Worm (Caenorhabditis elegans) whole organism, young adult: Measurements from ENCODE around the gene sft-4.

Source experiments
- B0019.2 ChIP-seq: fragments of 200-800 bp; sonication (Bioruptor generic); conservative IDR thresholded peaks from 2 replicates; pipeline ENCODE4 v1.3.6; 2022; ENCODE audit warnings: missing genetic modification reagents, missing genetic modification characterization, missing compliant biosample characterization
- C17E4.6 ChIP-seq: fragments of 200-800 bp; sonication (Bioruptor generic); IDR thresholded peaks from 2 replicates; pipeline ENCODE4 v1.3.6; 2022; ENCODE audit warnings: missing genetic modification reagents, missing genetic modification characterization, missing compliant biosample characterization
- D2030.7 ChIP-seq: fragments of 200-800 bp; sonication (Bioruptor generic); IDR thresholded peaks from 2 replicates; pipeline ENCODE4 v1.3.6; 2022; ENCODE audit warnings: missing genetic modification reagents, missing genetic modification characterization, missing compliant biosample characterization
- F23B12.7 ChIP-seq: sonication (generic microtip); optimal IDR thresholded peaks from 2 replicates; lab custom pipeline; 2017; ENCODE audit warnings: missing genetic modification characterization, mild to moderate bottlenecking, missing compliant biosample characterization, antibody characterized with exemption, moderate library complexity; ENCODE audit not compliant: insufficient read depth
- F33H1.4 ChIP-seq: fragments of 200-800 bp; sonication (Bioruptor generic); IDR thresholded peaks from 2 replicates; pipeline ENCODE4 v1.3.6; 2022; ENCODE audit warnings: missing genetic modification reagents, missing genetic modification characterization, missing compliant biosample characterization
- F37B4.10 ChIP-seq: fragments of 200-800 bp; sonication (Bioruptor generic); IDR thresholded peaks from 2 replicates; pipeline ENCODE4 v1.3.6; 2022; ENCODE audit warnings: missing genetic modification characterization, missing compliant biosample characterization
- F39B2.1 ChIP-seq: fragments of 200-800 bp; sonication (Bioruptor generic); IDR thresholded peaks from 2 replicates; pipeline ENCODE4 v1.3.6; 2022; ENCODE audit warnings: missing genetic modification reagents, missing genetic modification characterization, missing compliant biosample characterization
- F57A8.1 ChIP-seq: fragments of 200-800 bp; sonication (Bioruptor generic); optimal IDR thresholded peaks from 2 replicates; lab custom pipeline; 2018; ENCODE audit warnings: mild to moderate bottlenecking, missing genetic modification characterization, moderate library complexity, missing compliant biosample characterization
- Y53G8AR.9 ChIP-seq: fragments of 200-800 bp; sonication (Bioruptor generic); conservative IDR thresholded peaks from 2 replicates; pipeline ENCODE4 v1.3.6; 2022; ENCODE audit warnings: missing genetic modification reagents, missing genetic modification characterization, missing compliant biosample characterization
- Y56A3A.18 ChIP-seq: fragments of 200-800 bp; sonication (Bioruptor generic); IDR thresholded peaks from 2 replicates; pipeline ENCODE4 v1.3.6; 2022; ENCODE audit warnings: missing genetic modification reagents, missing genetic modification characterization, missing compliant biosample characterization
- Y67H2A.10 ChIP-seq: fragments of 200-800 bp; sonication (Bioruptor generic); conservative IDR thresholded peaks from 2 replicates; pipeline ENCODE4 v1.3.6; 2022; ENCODE audit warnings: missing genetic modification reagents, missing genetic modification characterization, missing compliant biosample characterization
- akir-1 ChIP-seq: fragments of 200-800 bp; sonication (Bioruptor generic); optimal IDR thresholded peaks from 2 replicates; lab custom pipeline; 2018; ENCODE audit warnings: mild to moderate bottlenecking, missing genetic modification characterization, moderate library complexity, missing compliant biosample characterization
- aptf-3 ChIP-seq: fragments of 200-800 bp; sonication (Bioruptor generic); IDR thresholded peaks from 2 replicates; pipeline ENCODE4 v1.3.6; 2022; ENCODE audit warnings: missing genetic modification characterization, missing compliant biosample characterization
- atf-7 ChIP-seq: sonication (generic microtip); optimal IDR thresholded peaks from 2 replicates; lab custom pipeline; 2017; ENCODE audit warnings: mild to moderate bottlenecking, missing genetic modification characterization, missing compliant biosample characterization
- athp-1 ChIP-seq: sonication (generic microtip); optimal IDR thresholded peaks from 2 replicates; lab custom pipeline; 2017; ENCODE audit warnings: mild to moderate bottlenecking, missing genetic modification characterization, missing compliant biosample characterization
- bed-2 ChIP-seq: fragments of 200-800 bp; sonication (Bioruptor generic); IDR thresholded peaks from 2 replicates; pipeline ENCODE4 v1.3.6; 2022; ENCODE audit warnings: missing genetic modification reagents, missing genetic modification characterization, missing compliant biosample characterization
- ceh-27 ChIP-seq: fragments of 200-800 bp; sonication (Bioruptor generic); optimal IDR thresholded peaks from 2 replicates; lab custom pipeline; 2018; ENCODE audit warnings: mild to moderate bottlenecking, missing genetic modification characterization, moderate library complexity, missing compliant biosample characterization
- ceh-58 ChIP-seq: fragments of 200-800 bp; sonication (Bioruptor generic); IDR thresholded peaks from 2 replicates; pipeline ENCODE4 v1.3.6; 2022; ENCODE audit warnings: missing genetic modification characterization, missing compliant biosample characterization
- chd-7 ChIP-seq: sonication (generic microtip); optimal IDR thresholded peaks from 2 replicates; lab custom pipeline; 2016; ENCODE audit warnings: mild to moderate bottlenecking, missing genetic modification characterization, moderate library complexity, missing compliant biosample characterization
- die-1 ChIP-seq: sonication (generic microtip); optimal IDR thresholded peaks from 2 replicates; lab custom pipeline; 2016; ENCODE audit warnings: missing genotype, mild to moderate bottlenecking, missing genetic modification characterization, missing compliant biosample characterization
- dpl-1 ChIP-seq: fragments of 150-350 bp; optimal IDR thresholded peaks from 2 replicates; lab custom pipeline; 2014; ENCODE audit warnings: missing biosample characterization, missing genetic modification reagents, missing genetic modification characterization
- efl-1 ChIP-seq: fragments of 150-350 bp; optimal IDR thresholded peaks from 2 replicates; lab custom pipeline; 2014; ENCODE audit warnings: missing biosample characterization, missing genetic modification reagents, missing genetic modification characterization
- egl-18 ChIP-seq: fragments of 200-800 bp; sonication (Bioruptor generic); IDR thresholded peaks from 2 replicates; pipeline ENCODE4 v1.3.6; 2022; ENCODE audit warnings: missing genetic modification reagents, missing genetic modification characterization, missing compliant biosample characterization
- ekl-4 ChIP-seq: fragments of 200-800 bp; sonication (Bioruptor generic); IDR thresholded peaks from 2 replicates; pipeline ENCODE4 v1.3.6; 2022; ENCODE audit warnings: missing genetic modification reagents, missing genetic modification characterization, missing compliant biosample characterization
- fkh-3 ChIP-seq: sonication (generic microtip); optimal IDR thresholded peaks from 2 replicates; lab custom pipeline; 2016; ENCODE audit warnings: mild to moderate bottlenecking, missing genetic modification characterization, missing compliant biosample characterization
- hlh-12 ChIP-seq: sonication (generic microtip); optimal IDR thresholded peaks from 2 replicates; lab custom pipeline; 2016; ENCODE audit warnings: missing genetic modification characterization, missing compliant biosample characterization
- hmg-1.2 ChIP-seq: fragments of 200-800 bp; sonication (Bioruptor generic); IDR thresholded peaks from 2 replicates; pipeline ENCODE4 v1.3.6; 2022; ENCODE audit warnings: missing genetic modification reagents, missing genetic modification characterization, missing compliant biosample characterization
- hmg-20 ChIP-seq: fragments of 200-800 bp; sonication (Bioruptor generic); IDR thresholded peaks from 2 replicates; pipeline ENCODE4 v1.3.6; 2022; ENCODE audit warnings: missing genetic modification reagents, missing genetic modification characterization, missing compliant biosample characterization
- lin-26 ChIP-seq: fragments of 200-800 bp; sonication (Bioruptor generic); IDR thresholded peaks from 2 replicates; pipeline ENCODE4 v1.3.6; 2022; ENCODE audit warnings: missing genetic modification reagents, missing genetic modification characterization, missing compliant biosample characterization
- lin-35 ChIP-seq, 3 experiments: fragments of 150-350 bp in 2 of 3; sonication (generic microtip) in 1 of 3; optimal IDR thresholded peaks; 2 replicates each; lab custom pipeline; 2014 to 2018; ENCODE audit warnings: missing biosample characterization in 3 of 3, missing genetic modification characterization in 3 of 3, missing genetic modification reagents in 3 of 3
- lin-40 ChIP-seq: sonication (generic microtip); optimal IDR thresholded peaks from 2 replicates; lab custom pipeline; 2016; ENCODE audit warnings: missing genetic modification characterization, mild to moderate bottlenecking, missing compliant biosample characterization, missing genotype, missing genetic modification reagents
- lin-54 ChIP-seq: fragments of 200-800 bp; sonication (Bioruptor generic); optimal IDR thresholded peaks from 2 replicates; lab custom pipeline; 2018; ENCODE audit warnings: mild to moderate bottlenecking, missing genetic modification characterization, missing compliant biosample characterization
- lir-1 ChIP-seq: fragments of 200-800 bp; sonication (Bioruptor generic); conservative IDR thresholded peaks from 2 replicates; pipeline ENCODE4 v1.3.6; 2022; ENCODE audit warnings: missing genetic modification reagents, missing genetic modification characterization, missing compliant biosample characterization
- madf-3 ChIP-seq: fragments of 200-800 bp; sonication (Bioruptor generic); IDR thresholded peaks from 2 replicates; pipeline ENCODE4 v1.3.6; 2022; ENCODE audit warnings: missing genetic modification reagents, missing genetic modification characterization, missing compliant biosample characterization
- madf-6 ChIP-seq: fragments of 200-800 bp; sonication (Bioruptor generic); IDR thresholded peaks from 2 replicates; pipeline ENCODE4 v1.3.6; 2022; ENCODE audit warnings: missing genetic modification reagents, missing genetic modification characterization, missing compliant biosample characterization
- mcd-1 ChIP-seq: fragments of 200-800 bp; sonication (Bioruptor generic); IDR thresholded peaks from 2 replicates; pipeline ENCODE4 v1.3.6; 2022; ENCODE audit warnings: missing genetic modification reagents, missing genetic modification characterization, missing compliant biosample characterization
- nfyb-1 ChIP-seq: fragments of 200-800 bp; sonication (Bioruptor generic); IDR thresholded peaks from 2 replicates; pipeline ENCODE4 v1.3.6; 2022; ENCODE audit warnings: missing genetic modification reagents, missing genetic modification characterization, missing compliant biosample characterization
- nhr-179 ChIP-seq: sonication (generic microtip); optimal IDR thresholded peaks from 2 replicates; lab custom pipeline; 2016; ENCODE audit warnings: mild to moderate bottlenecking, missing genetic modification characterization, missing compliant biosample characterization
- nhr-27 ChIP-seq: fragments of 200-800 bp; sonication (Bioruptor generic); optimal IDR thresholded peaks from 2 replicates; lab custom pipeline; 2018; ENCODE audit warnings: mild to moderate bottlenecking, missing genetic modification characterization, moderate library complexity, missing compliant biosample characterization
- nhr-90 ChIP-seq: sonication (generic microtip); optimal IDR thresholded peaks from 2 replicates; lab custom pipeline; 2016; ENCODE audit warnings: missing genotype, mild to moderate bottlenecking, missing genetic modification characterization, missing compliant biosample characterization
- rcor-1 ChIP-seq: fragments of 200-800 bp; sonication (Bioruptor generic); IDR thresholded peaks from 2 replicates; pipeline ENCODE4 v1.3.6; 2022; ENCODE audit warnings: missing genetic modification reagents, missing genetic modification characterization, missing compliant biosample characterization
- rpc-1 ChIP-seq, 2 experiments: fragments of 150-350 bp in 1 of 2; sonication (generic microtip) in 1 of 2; optimal IDR thresholded peaks; 2 replicates each; lab custom pipeline; 2014 to 2018; ENCODE audit warnings: missing biosample characterization in 1 of 2, missing genetic modification characterization in 1 of 2, missing genetic modification reagents in 1 of 2, missing genotype in 1 of 2
- sea-2 ChIP-seq: fragments of 200-800 bp; sonication (Bioruptor generic); IDR thresholded peaks from 2 replicates; pipeline ENCODE4 v1.3.6; 2022; ENCODE audit warnings: missing genetic modification characterization, missing compliant biosample characterization
- snpc-4 ChIP-seq, 5 experiments: fragments of 150-350 bp in 1 of 5; sonication (generic microtip) in 4 of 5; optimal IDR thresholded peaks; 2 replicates each; lab custom pipeline; 2014 to 2018; ENCODE audit warnings: missing genetic modification characterization in 5 of 5, missing biosample characterization in 3 of 5, antibody characterized with exemption in 2 of 5, mild to moderate bottlenecking in 2 of 5, missing compliant biosample characterization in 2 of 5, missing genotype in 2 of 5, moderate library complexity in 2 of 5, missing genetic modification reagents in 1 of 5
- tbp1 ChIP-seq: fragments of 200-800 bp; sonication (Bioruptor generic); optimal IDR thresholded peaks from 2 replicates; lab custom pipeline; 2018; ENCODE audit warnings: mild to moderate bottlenecking, missing genetic modification characterization, missing compliant biosample characterization
- tbx-9 ChIP-seq: sonication (generic microtip); optimal IDR thresholded peaks from 2 replicates; lab custom pipeline; 2016; ENCODE audit warnings: borderline replicate concordance, missing genetic modification characterization, inconsistent platforms, missing compliant biosample characterization
- ztf-18 ChIP-seq: sonication (generic microtip); optimal IDR thresholded peaks from 2 replicates; lab custom pipeline; 2016; ENCODE audit warnings: missing genotype, mild to moderate bottlenecking, missing genetic modification characterization, missing compliant biosample characterization
- ztf-22 ChIP-seq: fragments of 200-800 bp; sonication (Bioruptor generic); optimal IDR thresholded peaks from 2 replicates; lab custom pipeline; 2018; ENCODE audit warnings: mild to moderate bottlenecking, missing genetic modification characterization, moderate library complexity, missing compliant biosample characterization
- ztf-3 ChIP-seq: fragments of 200-800 bp; sonication (Bioruptor generic); optimal IDR thresholded peaks from 2 replicates; lab custom pipeline; 2018; ENCODE audit warnings: mild to moderate bottlenecking, missing genetic modification characterization, missing compliant biosample characterization

sft-4 gene

ce11 chrX:5775804-5776252 lies 4.7 kb downstream of the sft-4 start (continued):
- TF ChIP-seq F33H1.4 (GFP tag; lab: Robert Waterston, UW) (no peak), ztf-18 (tag; lab: Kevin White, UChicago) (peak; percentile 91), egl-18 (0 out of 2 replicates have a peak, but pooled peaks have one; percentile 59), lin-26 (GFP tag; lab: Robert Waterston, UW) (no peak), hlh-12 (no peak), Y53G8AR.9 (no peak), B0019.2 (GFP tag; lab: Robert Waterston, UW) (no peak), rcor-1 (no peak), athp-1 (tag; lab: Kevin White, UChicago) (no peak), tbx-9 (tag; lab: Kevin White, UChicago) (no peak), fkh-3 (tag; lab: Kevin White, UChicago) (no peak), ekl-4 (GFP tag; lab: Robert Waterston, UW) (no peak), akir-1 (GFP tag; lab: Kevin White, UChicago) (no peak), chd-7 (tag; lab: Kevin White, UChicago) (no peak), lin-54 (GFP tag; lab: Kevin White, UChicago) (peak; percentile 19), lin-40 (tag; lab: Kevin White, UChicago) (peak; percentile 60), hmg-1.2 (GFP tag; lab: Robert Waterston, UW) (no peak), ceh-58 (no peak), madf-6 (no peak), tbp1 (GFP tag; lab: Kevin White, UChicago) (no peak), F37B4.10 (GFP tag; lab: Robert Waterston, UW) (no peak), efl-1 (GFP tag; lab: Kevin White, UChicago) (no peak), hmg-20 (no peak), snpc-4 (GFP tag; optimal IDR thresholded peaks at IDR 0.05; lab: Kevin White, UChicago) (no peak), snpc-4 (tag; optimal IDR thresholded peaks at IDR 0.05; lab: Kevin White, UChicago) (no peak), bed-2 (GFP tag; lab: Robert Waterston, UW) (no peak), Y67H2A.10 (GFP tag; lab: Robert Waterston, UW) (no peak), ceh-27 (GFP tag; lab: Kevin White, UChicago) (peak; percentile 22), F23B12.7 (tag; lab: Kevin White, UChicago) (no peak), F57A8.1 (GFP tag; lab: Kevin White, UChicago) (no peak), ztf-3 (GFP tag; lab: Kevin White, UChicago) (no peak), nhr-179 (tag; lab: Kevin White, UChicago) (no peak), nhr-27 (tag; lab: Kevin White, UChicago) (no peak), atf-7 (no peak), nfyb-1 (no peak), D2030.7 (GFP tag; lab: Robert Waterston, UW) (no peak), die-1 (tag; lab: Kevin White, UChicago) (no peak), Y56A3A.18 (no peak), nhr-90 (tag; lab: Kevin White, UChicago) (no peak), mcd-1 (GFP tag; lab: Robert Waterston, UW) (no peak; the same call in 1 of the 2 replicates), C17E4.6 (GFP tag; lab: Robert Waterston, UW) (no peak), dpl-1 (peak; percentile 2), lir-1 (GFP tag; lab: Robert Waterston, UW) (no peak), F39B2.1 (GFP tag; lab: Robert Waterston, UW) (no peak), aptf-3 (GFP tag; lab: Robert Waterston, UW) (no peak), lin-35 (GFP tag; optimal IDR thresholded peaks at IDR 0.05; lab: Kevin White, UChicago) (peak in 1 of 3 experiments; percentile 50), sea-2 (GFP tag; lab: Robert Waterston, UW) (no peak), rpc-1 (optimal IDR thresholded peaks at IDR 0.05; lab: Kevin White, UChicago) (no peak), rpc-1 (tag; optimal IDR thresholded peaks at IDR 0.05; lab: Kevin White, UChicago) (no peak), ztf-22 (GFP tag; lab: Kevin White, UChicago) (no peak), madf-3 (GFP tag; lab: Robert Waterston, UW) (no peak)
